Worm (Caenorhabditis elegans) whole organism, midembryonic: ENCODE results near the gene F32H5.1.

Source experiments
- T22C8.4 ChIP-seq: fragments of 200-800 bp; sonication (Bioruptor generic); IDR thresholded peaks from 2 replicates; pipeline ENCODE4 v1.3.6; 2022; ENCODE audit warnings: missing genetic modification characterization, missing compliant biosample characterization
- cog-1 ChIP-seq: sonication (generic microtip); optimal IDR thresholded peaks from 2 replicates; lab custom pipeline; 2016; ENCODE audit warnings: missing genetic modification characterization, missing compliant biosample characterization
- flt-1 ChIP-seq: fragments of 200-800 bp; sonication (Bioruptor generic); IDR thresholded peaks from 2 replicates; pipeline ENCODE4 v1.3.6; 2022; ENCODE audit warnings: missing genetic modification characterization, missing compliant biosample characterization
- klf-2 ChIP-seq: fragments of 200-800 bp; sonication (Bioruptor generic); conservative IDR thresholded peaks from 2 replicates; pipeline ENCODE4 v1.3.6; 2022; ENCODE audit warnings: missing genetic modification reagents, missing genetic modification characterization, missing compliant biosample characterization
- med-1 ChIP-seq: sonication (generic microtip); optimal IDR thresholded peaks from 2 replicates; lab custom pipeline; 2017; ENCODE audit warnings: missing genetic modification characterization, mild to moderate bottlenecking, missing compliant biosample characterization, antibody characterized with exemption, missing genetic modification reagents; ENCODE audit not compliant: insufficient read depth
- ref-1 ChIP-seq: fragments of 200-800 bp; sonication (Bioruptor generic); conservative IDR thresholded peaks from 2 replicates; pipeline ENCODE4 v1.3.6; 2022; ENCODE audit warnings: missing genetic modification reagents, missing genetic modification characterization, missing compliant biosample characterization
- tab-1 ChIP-seq: fragments of 200-800 bp; sonication (Bioruptor generic); IDR thresholded peaks from 2 replicates; pipeline ENCODE4 v1.3.6; 2022; ENCODE audit warnings: missing genetic modification characterization, missing compliant biosample characterization
- ztf-23 ChIP-seq: fragments of 200-800 bp; sonication (Bioruptor generic); IDR thresholded peaks from 2 replicates; pipeline ENCODE4 v1.3.6; 2022; ENCODE audit warnings: missing genetic modification reagents, missing genetic modification characterization, missing compliant biosample characterization
- ztf-29 ChIP-seq: fragments of 200-800 bp; sonication (Bioruptor generic); IDR thresholded peaks from 2 replicates; pipeline ENCODE4 v1.3.6; 2022; ENCODE audit warnings: missing genetic modification reagents, missing genetic modification characterization, missing compliant biosample characterization

F32H5.1 gene

ce11 chrV:13358823-13359592, 1.2 kb upstream of the F32H5.1 start, which contains the start of gene F32H5.3:
Gene F32H5.3, plus strand, starts transcription at chrV:13359335.
- no peak for TF ChIP-seq ztf-29 (GFP tag; lab: Robert Waterston, UW)
- TF ChIP-seq T22C8.4 (GFP tag; lab: Robert Waterston, UW) = no peak
- no peak for TF ChIP-seq flt-1 (GFP tag; lab: Robert Waterston, UW)
- TF ChIP-seq tab-1 = no peak
- TF ChIP-seq cog-1 (tag; lab: Kevin White, UChicago) = no peak
- TF ChIP-seq ref-1 (GFP tag; lab: Robert Waterston, UW) = no peak
- no peak for TF ChIP-seq ztf-23 (GFP tag; lab: Robert Waterston, UW)
- TF ChIP-seq med-1 = no peak
- TF ChIP-seq klf-2 = no peak

ce11 chrV:13356210-13356609, 1.6 kb downstream of the F32H5.1 start:
- TF ChIP-seq tab-1 (no peak), T22C8.4 (GFP tag; lab: Robert Waterston, UW) (no peak), ref-1 (GFP tag; lab: Robert Waterston, UW) (no peak), ztf-29 (GFP tag; lab: Robert Waterston, UW) (no peak), klf-2 (no peak), flt-1 (GFP tag; lab: Robert Waterston, UW) (no peak), cog-1 (tag; lab: Kevin White, UChicago) (no peak), med-1 (no peak), ztf-23 (GFP tag; lab: Robert Waterston, UW) (no peak)

ce11 chrV:13352415-13352814, 5.4 kb downstream of the F32H5.1 start:
- TF ChIP-seq tab-1 (no peak), ztf-29 (GFP tag; lab: Robert Waterston, UW) (no peak), T22C8.4 (GFP tag; lab: Robert Waterston, UW) (no peak), ztf-23 (GFP tag; lab: Robert Waterston, UW) (no peak), klf-2 (no peak), cog-1 (tag; lab: Kevin White, UChicago) (no peak), med-1 (no peak), flt-1 (GFP tag; lab: Robert Waterston, UW) (no peak), ref-1 (GFP tag; lab: Robert Waterston, UW) (no peak)

- no peak for TF ChIP-seq T22C8.4 (GFP tag; lab: Robert Waterston, UW)
- no peak for TF ChIP-seq ztf-29 (GFP tag; lab: Robert Waterston, UW)
- TF ChIP-seq flt-1 (GFP tag; lab: Robert Waterston, UW) = no peak
- no peak for TF ChIP-seq ref-1 (GFP tag; lab: Robert Waterston, UW)
- TF ChIP-seq klf-2 = no peak
- no peak for TF ChIP-seq cog-1 (tag; lab: Kevin White, UChicago)
- TF ChIP-seq med-1 = no peak
- TF ChIP-seq ztf-23 (GFP tag; lab: Robert Waterston, UW) = no peak
- no peak for TF ChIP-seq tab-1
These were observed 6.1 kb downstream of the F32H5.1 start for ce11 chrV:13351773-13352172.

ce11 chrV:13350302-13350701, 7.5 kb downstream of the F32H5.1 start:
- no peak for TF ChIP-seq T22C8.4 (GFP tag; lab: Robert Waterston, UW)
- TF ChIP-seq ztf-23 (GFP tag; lab: Robert Waterston, UW) = no peak
- no peak for TF ChIP-seq ref-1 (GFP tag; lab: Robert Waterston, UW)

ce11 chrV:13345867-13346328, 11.9 kb downstream of the F32H5.1 start, which contains the start of gene twk-43:
Gene twk-43, plus strand, starts transcription at chrV:13346278.
- TF ChIP-seq T22C8.4 (GFP tag; lab: Robert Waterston, UW) (no peak), flt-1 (GFP tag; lab: Robert Waterston, UW) (no peak), ztf-23 (GFP tag; lab: Robert Waterston, UW) (no peak), ref-1 (GFP tag; lab: Robert Waterston, UW) (no peak), ztf-29 (GFP tag; lab: Robert Waterston, UW) (no peak), klf-2 (no peak), tab-1 (no peak), med-1 (no peak), cog-1 (tag; lab: Kevin White, UChicago) (no peak)

ce11 chrV:13342235-13342634, 15.6 kb downstream of the F32H5.1 start:
- TF ChIP-seq T22C8.4 (GFP tag; lab: Robert Waterston, UW) (no peak), ztf-23 (GFP tag; lab: Robert Waterston, UW) (no peak), klf-2 (no peak), cog-1 (tag; lab: Kevin White, UChicago) (no peak), med-1 (no peak), flt-1 (GFP tag; lab: Robert Waterston, UW) (no peak), ref-1 (GFP tag; lab: Robert Waterston, UW) (no peak), tab-1 (no peak), ztf-29 (GFP tag; lab: Robert Waterston, UW) (no peak)

ce11 chrV:13339633-13340290, 18.1 kb downstream of the F32H5.1 start, which contains the start of the genes str-4 and lgc-48:
Gene str-4, minus strand, starts transcription at chrV:13339733.
Gene lgc-48, plus strand, starts transcription at chrV:13340240.
- TF ChIP-seq ztf-23 (GFP tag; lab: Robert Waterston, UW) (no peak), cog-1 (tag; lab: Kevin White, UChicago) (no peak)

ce11 chrV:13338037-13338436, 19.8 kb downstream of the F32H5.1 start:
- TF ChIP-seq tab-1 = no peak
- TF ChIP-seq cog-1 (tag; lab: Kevin White, UChicago) = no peak
- no peak for TF ChIP-seq T22C8.4 (GFP tag; lab: Robert Waterston, UW)
- TF ChIP-seq ref-1 (GFP tag; lab: Robert Waterston, UW) = no peak
- no peak for TF ChIP-seq med-1
- no peak for TF ChIP-seq ztf-29 (GFP tag; lab: Robert Waterston, UW)
- TF ChIP-seq flt-1 (GFP tag; lab: Robert Waterston, UW) = no peak
- no peak for TF ChIP-seq klf-2
- no peak for TF ChIP-seq ztf-23 (GFP tag; lab: Robert Waterston, UW)
